Fruit fly (Drosophila melanogaster) whole organism, prepupa: ENCODE data around the gene CG6503.

Experiments used
- Blimp-1 ChIP-seq: fragments of 200-800 bp; sonication (Bioruptor generic); optimal IDR thresholded peaks from 3 replicates; lab custom pipeline; 2017; ENCODE audit warnings: missing biosample characterization, missing genetic modification characterization, mild to moderate bottlenecking, moderate library complexity, missing genetic modification reagents
- CG10631 ChIP-seq: fragments of 200-800 bp; sonication (Bioruptor generic); optimal IDR thresholded peaks from 2 replicates; lab custom pipeline; 2016; ENCODE audit warnings: missing biosample characterization, missing genetic modification characterization
- CG10669 ChIP-seq: fragments of 200-800 bp; sonication (Bioruptor generic); optimal IDR thresholded peaks from 3 replicates; lab custom pipeline; 2018; ENCODE audit warnings: missing biosample characterization, mild to moderate bottlenecking, missing genetic modification characterization, moderate library complexity
- CG11294 ChIP-seq: fragments of 200-800 bp; sonication (Bioruptor generic); IDR thresholded peaks from 2 replicates; pipeline ENCODE4 v1.3.6; 2022; ENCODE audit warnings: missing biosample characterization, missing genetic modification characterization
- CG11762 ChIP-seq: fragments of 200-800 bp; sonication (Bioruptor generic); optimal IDR thresholded peaks from 3 replicates; lab custom pipeline; 2016; ENCODE audit warnings: missing biosample characterization, missing genetic modification characterization; ENCODE audit not compliant: insufficient read depth
- CG11902 ChIP-seq: fragments of 200-800 bp; sonication (Bioruptor generic); optimal IDR thresholded peaks from 3 replicates; lab custom pipeline; 2016; ENCODE audit warnings: missing biosample characterization, missing genetic modification characterization
- CG1621 ChIP-seq: fragments of 200-800 bp; sonication (Bioruptor generic); optimal IDR thresholded peaks from 3 replicates; lab custom pipeline; 2018; ENCODE audit warnings: missing biosample characterization, mild to moderate bottlenecking, missing genetic modification characterization
- CG3032 ChIP-seq: fragments of 200-800 bp; optimal IDR thresholded peaks from 2 replicates; lab custom pipeline; 2019; ENCODE audit warnings: missing biosample characterization, mild to moderate bottlenecking, missing genetic modification characterization, moderate library complexity
- CG31627 ChIP-seq: fragments of 200-800 bp; sonication (Bioruptor generic); optimal IDR thresholded peaks from 3 replicates; lab custom pipeline; 2016; ENCODE audit warnings: missing biosample characterization, missing genetic modification characterization
- CG32006 ChIP-seq: fragments of 200-800 bp; sonication (Bioruptor generic); optimal IDR thresholded peaks from 3 replicates; lab custom pipeline; 2017; ENCODE audit warnings: missing biosample characterization, mild to moderate bottlenecking, missing genetic modification characterization
- CG34406 ChIP-seq: fragments of 200-800 bp; sonication (Bioruptor generic); optimal IDR thresholded peaks from 3 replicates; lab custom pipeline; 2016; ENCODE audit warnings: missing biosample characterization, missing genetic modification characterization
- CG3919 ChIP-seq: fragments of 200-800 bp; sonication (Bioruptor generic); optimal IDR thresholded peaks from 3 replicates; lab custom pipeline; 2016; ENCODE audit warnings: missing biosample characterization, missing genetic modification characterization
- CG6163 ChIP-seq: fragments of 200-800 bp; sonication (Bioruptor generic); IDR thresholded peaks from 3 replicates; pipeline ENCODE4 v1.3.6; 2022; ENCODE audit warnings: missing biosample characterization, missing genetic modification characterization
- CG6276 ChIP-seq: fragments of 200-800 bp; sonication (Bioruptor generic); optimal IDR thresholded peaks from 2 replicates; lab custom pipeline; 2017; ENCODE audit warnings: missing biosample characterization, mild to moderate bottlenecking, missing genetic modification characterization
- CG6808 ChIP-seq: fragments of 200-800 bp; sonication (Bioruptor generic); optimal IDR thresholded peaks from 3 replicates; lab custom pipeline; 2017; ENCODE audit warnings: missing biosample characterization, missing genetic modification characterization, mild to moderate bottlenecking, moderate library complexity, missing genetic modification reagents
- CG6854 ChIP-seq: fragments of 200-800 bp; sonication (Bioruptor generic); optimal IDR thresholded peaks from 2 replicates; lab custom pipeline; 2017; ENCODE audit warnings: missing biosample characterization, mild to moderate bottlenecking, missing genetic modification characterization
- CG7368 ChIP-seq: fragments of 200-800 bp; sonication (Bioruptor generic); optimal IDR thresholded peaks from 3 replicates; lab custom pipeline; 2016; ENCODE audit warnings: missing biosample characterization, missing genetic modification characterization
- CG8119 ChIP-seq: fragments of 200-800 bp; sonication (Bioruptor generic); IDR thresholded peaks from 3 replicates; pipeline ENCODE4 v1.3.6; 2022; ENCODE audit warnings: missing biosample characterization, missing genetic modification characterization
- CG9139 ChIP-seq: fragments of 200-800 bp; sonication (Bioruptor generic); optimal IDR thresholded peaks from 3 replicates; lab custom pipeline; 2017; ENCODE audit warnings: missing biosample characterization, mild to moderate bottlenecking, missing genetic modification characterization
- Eip75B ChIP-seq: fragments of 200-800 bp; sonication (Bioruptor generic); optimal IDR thresholded peaks from 3 replicates; lab custom pipeline; 2016; ENCODE audit warnings: missing biosample characterization, missing genetic modification characterization
- Eip78C ChIP-seq: fragments of 200-800 bp; sonication (Bioruptor generic); peaks from one replicate; lab custom pipeline; 2016; ENCODE audit warnings: missing biosample characterization, missing genetic modification characterization
- Ets96B ChIP-seq: fragments of 200-800 bp; optimal IDR thresholded peaks from 2 replicates; lab custom pipeline; 2019; ENCODE audit warnings: missing biosample characterization, mild to moderate bottlenecking, missing genetic modification characterization, moderate library complexity
- Gug ChIP-seq: fragments of 200-800 bp; sonication (Bioruptor generic); IDR thresholded peaks from 2 replicates; pipeline ENCODE4 v1.3.6; 2022; ENCODE audit warnings: missing biosample characterization, missing genetic modification characterization
- Hr38 ChIP-seq: sonication (Bioruptor generic); optimal IDR thresholded peaks from 2 replicates; lab custom pipeline; 2016; ENCODE audit warnings: missing biosample characterization, missing genetic modification characterization
- Hr39 ChIP-seq: fragments of 200-800 bp; sonication (Bioruptor generic); optimal IDR thresholded peaks from 2 replicates; lab custom pipeline; 2016; ENCODE audit warnings: missing biosample characterization, missing genetic modification characterization
- Hr4 ChIP-seq: fragments of 200-800 bp; sonication (Bioruptor generic); optimal IDR thresholded peaks from 3 replicates; lab custom pipeline; 2016; ENCODE audit warnings: missing biosample characterization, missing genetic modification characterization
- Lpt ChIP-seq: fragments of 200-800 bp; sonication (Bioruptor generic); optimal IDR thresholded peaks from 3 replicates; lab custom pipeline; 2016; ENCODE audit warnings: missing biosample characterization, missing genetic modification characterization
- Met ChIP-seq: fragments of 200-800 bp; sonication (Bioruptor generic); optimal IDR thresholded peaks from 3 replicates; lab custom pipeline; 2016; ENCODE audit warnings: missing biosample characterization, missing genetic modification characterization
- OdsH ChIP-seq: fragments of 200-800 bp; sonication (Bioruptor generic); optimal IDR thresholded peaks from 3 replicates; lab custom pipeline; 2016; ENCODE audit warnings: missing biosample characterization, missing genetic modification characterization
- Sox102F ChIP-seq: fragments of 200-800 bp; sonication (Bioruptor generic); optimal IDR thresholded peaks from 2 replicates; lab custom pipeline; 2016; ENCODE audit warnings: missing biosample characterization, mild to moderate bottlenecking, missing genetic modification characterization
- Sox14 ChIP-seq: fragments of 200-800 bp; sonication (Bioruptor generic); optimal IDR thresholded peaks from 3 replicates; lab custom pipeline; 2016; ENCODE audit warnings: missing biosample characterization, missing genetic modification characterization
- Sox15 ChIP-seq: fragments of 200-800 bp; sonication (Bioruptor generic); optimal IDR thresholded peaks from 3 replicates; lab custom pipeline; 2016; ENCODE audit warnings: missing biosample characterization, missing genetic modification characterization
- achi ChIP-seq: fragments of 200-800 bp; sonication (Bioruptor generic); optimal IDR thresholded peaks from 3 replicates; lab custom pipeline; 2016; ENCODE audit warnings: missing biosample characterization, missing genetic modification characterization
- acj6 ChIP-seq: fragments of 200-800 bp; sonication (Bioruptor generic); optimal IDR thresholded peaks from 3 replicates; lab custom pipeline; 2016; ENCODE audit warnings: missing biosample characterization, missing genetic modification characterization
- cyc ChIP-seq: fragments of 200-800 bp; sonication (Bioruptor generic); optimal IDR thresholded peaks from 3 replicates; lab custom pipeline; 2016; ENCODE audit warnings: missing biosample characterization, missing genetic modification characterization
- dac ChIP-seq: fragments of 200-800 bp; sonication (Bioruptor generic); optimal IDR thresholded peaks from 2 replicates; lab custom pipeline; 2017; ENCODE audit warnings: missing biosample characterization, mild to moderate bottlenecking, missing genetic modification characterization
- eg ChIP-seq: fragments of 200-800 bp; sonication (Bioruptor generic); IDR thresholded peaks from 3 replicates; pipeline ENCODE4 v1.3.6; 2022; ENCODE audit warnings: missing biosample characterization, missing genetic modification characterization
- esn ChIP-seq: fragments of 200-800 bp; sonication (Bioruptor generic); optimal IDR thresholded peaks from 2 replicates; lab custom pipeline; 2016; ENCODE audit warnings: missing biosample characterization, mild to moderate bottlenecking, missing genetic modification characterization, moderate library complexity
- fd59A ChIP-seq: fragments of 200-800 bp; sonication (Bioruptor generic); optimal IDR thresholded peaks from 2 replicates; lab custom pipeline; 2017; ENCODE audit warnings: missing biosample characterization, mild to moderate bottlenecking, missing genetic modification characterization, missing genetic modification reagents
- fd85E ChIP-seq: fragments of 200-800 bp; sonication (Bioruptor generic); optimal IDR thresholded peaks from 3 replicates; lab custom pipeline; 2016; ENCODE audit warnings: missing biosample characterization, missing genetic modification characterization
- lz ChIP-seq: fragments of 200-800 bp; sonication (Bioruptor generic); optimal IDR thresholded peaks from 3 replicates; lab custom pipeline; 2016; ENCODE audit warnings: missing biosample characterization, missing genetic modification characterization
- net ChIP-seq: fragments of 200-800 bp; sonication (Bioruptor generic); optimal IDR thresholded peaks from 3 replicates; lab custom pipeline; 2016; ENCODE audit warnings: missing biosample characterization, missing genetic modification characterization
- pdm3 ChIP-seq: fragments of 200-800 bp; sonication (Bioruptor generic); optimal IDR thresholded peaks from 3 replicates; lab custom pipeline; 2016; ENCODE audit warnings: missing biosample characterization, missing genetic modification characterization
- salr ChIP-seq, 2 experiments: fragments of 200-800 bp; sonication (Bioruptor generic); optimal IDR thresholded peaks; 3 replicates each; lab custom pipeline; 2016 to 2018; ENCODE audit warnings: missing biosample characterization in 2 of 2, missing genetic modification characterization in 2 of 2, mild to moderate bottlenecking in 1 of 2
- ss ChIP-seq, 2 experiments: fragments of 200-800 bp; sonication (Bioruptor generic); optimal IDR thresholded peaks; 2 replicates in 1 of 2; 3 replicates in 1 of 2; lab custom pipeline; 2017 to 2018; ENCODE audit warnings: mild to moderate bottlenecking in 2 of 2, missing biosample characterization in 2 of 2, missing genetic modification characterization in 2 of 2, moderate library complexity in 1 of 2
- svp ChIP-seq: fragments of 200-800 bp; sonication (Bioruptor generic); peaks from one replicate; lab custom pipeline; 2016; ENCODE audit warnings: missing biosample characterization, missing genetic modification characterization
- topi ChIP-seq: fragments of 200-800 bp; sonication (Bioruptor generic); optimal IDR thresholded peaks from 3 replicates; lab custom pipeline; 2016; ENCODE audit warnings: missing biosample characterization, missing genetic modification characterization

CG6503 gene

dm6 chr3R:26440455-26441196, 15.7 kb upstream of the CG6503 start, which contains the start of gene tx:
TSS of gene tx (plus strand) at chr3R:26440778.
- TF ChIP-seq Blimp-1 (GFP tag; lab: Kevin White, UChicago) (peak; percentile 73), Met (GFP tag; lab: Kevin White, UChicago) (no peak), CG7368 (GFP tag; lab: Kevin White, UChicago) (no peak), ss (GFP tag; optimal IDR thresholded peaks at IDR 0.05; lab: Kevin White, UChicago) (peak in 1 of 2 experiments; percentile 2), achi (GFP tag; lab: Kevin White, UChicago) (no peak), Sox15 (GFP tag; lab: Kevin White, UChicago) (no peak), lz (no peak), acj6 (GFP tag; lab: Kevin White, UChicago) (no peak), CG6163 (no peak), Eip78C (GFP tag; lab: Kevin White, UChicago) (peak; percentile 72), CG11294 (GFP tag; lab: Robert Waterston, UW) (no peak), Lpt (GFP tag; lab: Kevin White, UChicago) (peak; percentile 10), CG6854 (GFP tag; lab: Kevin White, UChicago) (peak; percentile 75), dac (GFP tag; lab: Kevin White, UChicago) (no peak), cyc (GFP tag; lab: Kevin White, UChicago) (no peak), CG8119 (GFP tag; lab: Robert Waterston, UW) (no peak), CG10669 (GFP tag; lab: Kevin White, UChicago) (no peak), fd85E (GFP tag; lab: Kevin White, UChicago) (no peak), Eip75B (no peak), CG1621 (tag; lab: Kevin White, UChicago) (peak; percentile 41), topi (GFP tag; lab: Kevin White, UChicago) (no peak), CG32006 (peak; percentile 15), CG6276 (GFP tag; lab: Kevin White, UChicago) (peak; percentile 16), fd59A (no peak), Gug (no peak), CG34406 (GFP tag; lab: Kevin White, UChicago) (no peak), OdsH (GFP tag; lab: Kevin White, UChicago) (no peak), CG11902 (GFP tag; lab: Kevin White, UChicago) (no peak), Ets96B (tag; lab: Kevin White, UChicago) (no peak), CG6808 (GFP tag; lab: Kevin White, UChicago) (peak; percentile 18), Hr4 (GFP tag; lab: Kevin White, UChicago) (no peak), Sox102F (GFP tag; lab: Kevin White, UChicago) (no peak), salr (GFP tag; optimal IDR thresholded peaks at IDR 0.05; lab: Kevin White, UChicago) (no peak), Hr38 (GFP tag; lab: Kevin White, UChicago) (no peak), net (GFP tag; lab: Kevin White, UChicago) (no peak), CG3919 (peak; percentile 8), eg (peak; percentile 38; the same call in 2 of the 3 replicates), Sox14 (GFP tag; lab: Kevin White, UChicago) (no peak), pdm3 (GFP tag; lab: Kevin White, UChicago) (no peak)

- TF ChIP-seq CG11762: peak; percentile 14
- TF ChIP-seq Sox102F (GFP tag; lab: Kevin White, UChicago): peak; percentile 42
- peak; percentile 46 for TF ChIP-seq Sox14 (GFP tag; lab: Kevin White, UChicago)
- peak; percentile 65 for TF ChIP-seq cyc (GFP tag; lab: Kevin White, UChicago)
- TF ChIP-seq CG9139: no peak
- TF ChIP-seq svp: peak; percentile 86
- TF ChIP-seq CG11902 (GFP tag; lab: Kevin White, UChicago): peak; percentile 22
- peak; percentile 70 for TF ChIP-seq CG31627 (GFP tag; lab: Kevin White, UChicago)
- TF ChIP-seq CG6854 (GFP tag; lab: Kevin White, UChicago): no peak
- TF ChIP-seq Hr39: peak; percentile 68
- peak; percentile 65; the same call in 2 of the 3 replicates for TF ChIP-seq CG6163
- no peak for TF ChIP-seq Sox15 (GFP tag; lab: Kevin White, UChicago)
- TF ChIP-seq Gug: peak; percentile 59
- TF ChIP-seq Hr4 (GFP tag; lab: Kevin White, UChicago): peak; percentile 77
- no peak for TF ChIP-seq fd59A
- no peak for TF ChIP-seq CG11294 (GFP tag; lab: Robert Waterston, UW)
- peak; percentile 65 for TF ChIP-seq esn (GFP tag; lab: Kevin White, UChicago)
- peak; percentile 4 for TF ChIP-seq CG10631 (GFP tag; lab: Kevin White, UChicago)
- TF ChIP-seq CG3032 (tag; lab: Kevin White, UChicago): peak; percentile 1
- no peak for TF ChIP-seq CG7368 (GFP tag; lab: Kevin White, UChicago)
- peak; percentile 25 for TF ChIP-seq CG1621 (tag; lab: Kevin White, UChicago)
- TF ChIP-seq acj6 (GFP tag; lab: Kevin White, UChicago): peak; percentile 33
- no peak for TF ChIP-seq ss (GFP tag; optimal IDR thresholded peaks at IDR 0.05; lab: Kevin White, UChicago)
- TF ChIP-seq Eip75B: peak; percentile 36
- no peak for TF ChIP-seq Hr38 (GFP tag; lab: Kevin White, UChicago)
- TF ChIP-seq Blimp-1 (GFP tag; lab: Kevin White, UChicago): no peak
Observed at dm6 chr3R:26436540-26436939, 11.6 kb upstream of the CG6503 start.
